Fruit fly (Drosophila melanogaster): ENCODE measurements around the gene Past1.

Past1 gene

DNA sequence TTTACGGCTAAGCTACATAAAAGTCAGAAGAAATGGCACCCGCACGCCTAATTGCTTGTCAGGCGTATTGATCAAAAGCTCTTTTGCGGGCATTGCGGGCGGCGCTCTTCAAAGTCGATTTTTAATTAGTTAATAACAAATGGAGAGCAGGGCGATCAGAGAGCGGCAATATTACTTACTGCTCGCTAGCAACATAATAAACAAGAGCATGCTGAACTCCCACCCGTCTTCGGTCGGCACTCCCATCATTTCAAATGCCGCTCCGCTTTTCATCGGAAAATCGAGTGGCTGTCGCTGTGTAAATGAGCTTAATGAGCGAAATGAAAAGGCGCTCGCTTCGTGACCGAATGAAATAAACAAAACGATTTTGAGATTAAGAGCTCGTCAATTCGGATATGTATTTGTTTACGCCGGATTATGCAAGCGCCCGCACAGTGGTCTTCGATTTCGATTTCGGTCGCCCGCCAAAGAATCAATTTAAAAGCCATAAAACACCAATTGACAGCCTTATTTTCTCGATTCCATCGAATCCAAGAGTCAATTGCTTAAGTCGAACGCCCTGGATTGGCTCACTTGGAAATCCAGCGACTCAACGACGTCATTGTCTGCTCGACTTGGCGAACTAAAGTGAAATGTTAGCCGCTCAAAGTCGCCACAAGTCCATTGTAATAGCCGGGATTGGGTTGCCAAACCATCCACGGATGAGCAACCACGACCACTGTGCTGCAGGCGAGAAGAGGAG is 43.4 kb upstream of the Past1 start (continued):
- TF ChIP-seq caup (GFP tag; optimal IDR thresholded peaks at IDR 0.05; ENCODE audit: severe bottlenecking) (peak; percentile 60), Oli (tag; optimal IDR thresholded peaks at IDR 0.05) (peak; percentile 93), Xbp1 (GFP tag; optimal IDR thresholded peaks at IDR 0.05) (peak; percentile 81), CG15011 (GFP tag; optimal IDR thresholded peaks at IDR 0.05) (peak; percentile 74), CG11456 (GFP tag; IDR thresholded peaks at IDR 0.05) (peak; percentile 82), esg (GFP tag; conservative IDR thresholded peaks at IDR 0.05) (peak; percentile 89), CG17829 (tag; optimal IDR thresholded peaks at IDR 0.05) (peak; percentile 65), gcm2 (GFP tag; optimal IDR thresholded peaks at IDR 0.05) (peak; percentile 56), CG8281 (tag; optimal IDR thresholded peaks at IDR 0.05) (peak; percentile 67), nerfin-1 (tag; optimal IDR thresholded peaks at IDR 0.05) (peak; percentile 75), CG11696 (GFP tag; IDR thresholded peaks at IDR 0.05) (0 out of 2 replicates have a peak, but pooled peaks have one; percentile 46), CG9797 (GFP tag; optimal IDR thresholded peaks at IDR 0.05) (no peak), CG34422 (GFP tag; IDR thresholded peaks at IDR 0.05) (peak; percentile 77; the same call in 2 of the 3 replicates), CG12769 (tag; optimal IDR thresholded peaks at IDR 0.05) (peak; percentile 66), gsb-n (tag; optimal IDR thresholded peaks at IDR 0.05) (peak; percentile 27), CG10209 (GFP tag; optimal IDR thresholded peaks at IDR 0.05) (peak; percentile 86), CG3847 (GFP tag; IDR thresholded peaks at IDR 0.05) (peak; percentile 78), MESR4 (GFP tag; optimal IDR thresholded peaks at IDR 0.05) (no peak), CG8924 (tag; optimal IDR thresholded peaks at IDR 0.05) (peak; percentile 79), twi (tag; optimal IDR thresholded peaks at IDR 0.05) (peak; percentile 33), inv (GFP tag; IDR thresholded peaks at IDR 0.05; ENCODE audit: partially characterized antibody) (no peak), Atf-2 (GFP tag; optimal IDR thresholded peaks at IDR 0.05) (peak; percentile 83), CG32767 (GFP tag; IDR thresholded peaks at IDR 0.05) (peak; percentile 87), CG33213 (GFP tag; optimal IDR thresholded peaks at IDR 0.05) (peak; percentile 64), ham (GFP tag; IDR thresholded peaks at IDR 0.05) (peak; percentile 61; the same call in 1 of the 2 replicates)

DNA sequence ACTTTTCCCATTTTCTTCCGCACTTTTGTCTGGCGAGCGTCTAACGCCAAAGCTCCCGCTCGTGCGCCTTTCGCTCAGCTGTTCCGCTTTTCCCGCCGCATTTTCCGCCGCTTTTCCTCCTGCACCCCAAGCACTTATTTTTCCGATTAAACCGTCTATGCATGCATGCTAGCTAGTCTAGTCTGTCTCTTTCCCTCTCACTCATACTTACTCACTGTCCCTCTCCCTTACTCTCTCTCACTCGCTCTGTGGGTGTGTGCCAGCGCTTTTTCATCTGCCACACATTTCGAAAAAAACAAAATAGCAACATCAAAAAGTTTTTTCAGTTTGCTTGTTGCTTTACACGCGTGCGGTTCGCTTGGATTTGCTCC is 42.9 kb upstream of the Past1 start, which contains the start of gene CG6225:
Gene CG6225, plus strand, starts transcription at position 325 of the 371 bp plus-strand sequence.
- TF ChIP-seq gro (GFP tag; optimal IDR thresholded peaks at IDR 0.05) (no peak), stc (GFP tag; IDR thresholded peaks at IDR 0.05) (peak; percentile 4; the same call in 1 of the 2 replicates), CG6254 (GFP tag; optimal IDR thresholded peaks at IDR 0.05) (no peak), Med (GFP tag) (no peak), zen2 (GFP tag; IDR thresholded peaks at IDR 0.05; ENCODE audit: partially characterized antibody) (0 out of 3 replicates have a peak, but pooled peaks have one; percentile 17), CG17361 (GFP tag; IDR thresholded peaks at IDR 0.05) (0 out of 3 replicates have a peak, but pooled peaks have one; percentile 6), chm (GFP tag; IDR thresholded peaks at IDR 0.05) (no peak; the same call in 1 of the 2 replicates), CG12659 (GFP tag; optimal IDR thresholded peaks at IDR 0.05) (no peak), gem (tag; optimal IDR thresholded peaks at IDR 0.05) (no peak), CG18262 (tag; optimal IDR thresholded peaks at IDR 0.05) (peak; percentile 3), z (GFP tag; IDR thresholded peaks at IDR 0.05) (peak; percentile 77), cg (GFP tag; optimal IDR thresholded peaks at IDR 0.05) (peak; percentile 19), CG12769 (tag; optimal IDR thresholded peaks at IDR 0.05) (peak; percentile 20), Trl (optimal IDR thresholded peaks at IDR 0.05) (peak; percentile 29 to 54), Trl (GFP tag; optimal IDR thresholded peaks at IDR 0.05) (no peak), CG1832 (GFP tag; optimal IDR thresholded peaks at IDR 0.05) (peak; percentile 29), so (GFP tag; IDR thresholded peaks at IDR 0.05) (0 out of 3 replicates have a peak, but pooled peaks have one; percentile 3), sqz (GFP tag; optimal IDR thresholded peaks at IDR 0.05) (no peak), hb (GFP tag; IDR thresholded peaks at IDR 0.05; ENCODE audit: partially characterized antibody) (no peak), crol (GFP tag; IDR thresholded peaks at IDR 0.05) (peak; percentile 73), Oli (tag; optimal IDR thresholded peaks at IDR 0.05) (no peak), CG1529 (GFP tag; optimal IDR thresholded peaks at IDR 0.05) (no peak), CG6175 (GFP tag; IDR thresholded peaks at IDR 0.05) (peak; percentile 4; the same call in 1 of the 3 replicates), CG18619 (GFP tag; optimal IDR thresholded peaks at IDR 0.05) (no peak), CG9932 (GFP tag; IDR thresholded peaks at IDR 0.05) (no peak), CkIIα-i1 (GFP tag; IDR thresholded peaks at IDR 0.05) (no peak)

Data from whole organism, embryonic.